Fruit fly (Drosophila melanogaster): ENCODE results near the gene CG1288.

DNA sequence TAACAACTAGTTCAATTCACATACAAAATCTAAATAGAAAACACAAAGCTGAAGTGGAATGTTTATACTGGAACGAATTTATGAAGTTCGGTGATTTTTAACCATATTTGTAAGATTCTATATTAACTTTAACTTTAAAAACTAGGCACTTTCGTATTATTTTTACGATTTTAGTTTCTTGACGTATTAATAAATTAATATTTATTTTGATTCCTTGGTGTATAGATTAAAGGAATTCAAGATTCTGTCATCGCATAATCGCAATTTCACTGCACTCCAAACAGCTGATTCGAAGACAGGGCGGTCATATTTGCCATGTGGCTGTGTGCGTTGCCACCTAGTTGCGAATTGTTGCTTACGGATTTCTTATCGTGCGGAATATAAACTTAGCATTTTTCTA, 41.2 kb upstream of the CG1288 start, which contains the start of the genes CG1227 and Dtwd2:
- TF ChIP-seq CG10321 (GFP tag; IDR thresholded peaks at IDR 0.05) (peak; percentile 73), hb (GFP tag; IDR thresholded peaks at IDR 0.05; ENCODE audit: partially characterized antibody) (no peak), CG7786 (GFP tag; optimal IDR thresholded peaks at IDR 0.05) (peak; percentile 28), vfl (GFP tag; optimal IDR thresholded peaks at IDR 0.05) (peak; percentile 19), CG4730 (GFP tag; IDR thresholded peaks at IDR 0.05) (peak; percentile 79), CG8359 (GFP tag; optimal IDR thresholded peaks at IDR 0.05; ENCODE audit: borderline replicate concordance) (peak; percentile 50), Eip74EF (GFP tag; optimal IDR thresholded peaks at IDR 0.05) (peak in 1 of 2 experiments; percentile 94), Xbp1 (GFP tag; optimal IDR thresholded peaks at IDR 0.05) (peak; percentile 88)

Data from whole organism, embryonic.